Fruit fly (Drosophila melanogaster): ENCODE measurements around the gene Tfb5.

dm6 chr2L:5042076-5042475, 31.4 kb upstream of the Tfb5 start:
- no peak for TF ChIP-seq Gug (GFP tag; IDR thresholded peaks at IDR 0.05)
- TF ChIP-seq CG16779 (tag; optimal IDR thresholded peaks at IDR 0.05): no peak
- no peak for TF ChIP-seq net (GFP tag; optimal IDR thresholded peaks at IDR 0.05)
- no peak for TF ChIP-seq CG9139 (GFP tag; optimal IDR thresholded peaks at IDR 0.05)
- TF ChIP-seq CG10669 (GFP tag; optimal IDR thresholded peaks at IDR 0.05): no peak
- no peak for TF ChIP-seq spab (GFP tag; optimal IDR thresholded peaks at IDR 0.05)
- TF ChIP-seq Lpt (GFP tag; optimal IDR thresholded peaks at IDR 0.05): no peak
